Fruit fly (Drosophila melanogaster): ENCODE results near the gene P5cr.

P5cr gene

dm6 chr3R:19001701-19002100 lies 27.0 kb upstream of the P5cr start:
- TF ChIP-seq br (GFP tag; optimal IDR thresholded peaks at IDR 0.05), result no peak
- no peak for TF ChIP-seq Hr78 (GFP tag; optimal IDR thresholded peaks at IDR 0.05)
- TF ChIP-seq lola (GFP tag; optimal IDR thresholded peaks at IDR 0.05), result no peak
- no peak for TF ChIP-seq sv (GFP tag; optimal IDR thresholded peaks at IDR 0.05)
- no peak for TF ChIP-seq Dif (GFP tag; optimal IDR thresholded peaks at IDR 0.05; ENCODE audit: partially characterized antibody)
- no peak for TF ChIP-seq OdsH (GFP tag; optimal IDR thresholded peaks at IDR 0.05)
- no peak for TF ChIP-seq dmrt93B (GFP tag; optimal IDR thresholded peaks at IDR 0.05)
- TF ChIP-seq CG9705 (GFP tag; optimal IDR thresholded peaks at IDR 0.05), result no peak
- TF ChIP-seq tai (GFP tag; optimal IDR thresholded peaks at IDR 0.05), result no peak
- no peak for TF ChIP-seq Vsx2 (GFP tag; optimal IDR thresholded peaks at IDR 0.05; ENCODE audit: partially characterized antibody)
- no peak for TF ChIP-seq Hr83 (GFP tag; optimal IDR thresholded peaks at IDR 0.05; ENCODE audit: poor library complexity, severe bottlenecking)
- TF ChIP-seq psq (GFP tag; optimal IDR thresholded peaks at IDR 0.05), result no peak
- no peak for TF ChIP-seq woc (GFP tag; optimal IDR thresholded peaks at IDR 0.05)
- TF ChIP-seq HLH106 (tag; optimal IDR thresholded peaks at IDR 0.05), result no peak

- TF ChIP-seq Rel (GFP tag; optimal IDR thresholded peaks at IDR 0.05), result no peak
- no peak for TF ChIP-seq Rel (tag; optimal IDR thresholded peaks at IDR 0.05)
- no peak for TF ChIP-seq sage (GFP tag; optimal IDR thresholded peaks at IDR 0.05)
- TF ChIP-seq h (GFP tag; optimal IDR thresholded peaks at IDR 0.05), result no peak
- no peak for TF ChIP-seq HLH106 (tag; optimal IDR thresholded peaks at IDR 0.05)
- no peak for TF ChIP-seq dmrt93B (GFP tag; optimal IDR thresholded peaks at IDR 0.05)
- no peak for TF ChIP-seq tai (GFP tag; optimal IDR thresholded peaks at IDR 0.05)
- TF ChIP-seq Sp1 (GFP tag; optimal IDR thresholded peaks at IDR 0.05), result no peak
- no peak for TF ChIP-seq fru (GFP tag; optimal IDR thresholded peaks at IDR 0.05)
- TF ChIP-seq dsf (GFP tag; optimal IDR thresholded peaks at IDR 0.05; ENCODE audit: borderline replicate concordance), result no peak
- TF ChIP-seq sv (GFP tag; optimal IDR thresholded peaks at IDR 0.05), result no peak
- no peak for TF ChIP-seq Mio (GFP tag; optimal IDR thresholded peaks at IDR 0.05)
- no peak for TF ChIP-seq ey (GFP tag; optimal IDR thresholded peaks at IDR 0.05)
- no peak for TF ChIP-seq foxo (GFP tag; optimal IDR thresholded peaks at IDR 0.05)
- TF ChIP-seq pan (optimal IDR thresholded peaks at IDR 0.05), result no peak
- no peak for TF ChIP-seq Vsx2 (GFP tag; optimal IDR thresholded peaks at IDR 0.05; ENCODE audit: partially characterized antibody)
- TF ChIP-seq Jra (GFP tag; optimal IDR thresholded peaks at IDR 0.05), result no peak
Measured at dm6 chr3R:19010923-19011322, 17.8 kb upstream of the P5cr start.

- no peak for TF ChIP-seq N (GFP tag; optimal IDR thresholded peaks at IDR 0.05)
- peak; percentile 47 for TF ChIP-seq Myc (optimal IDR thresholded peaks at IDR 0.05)
Measured at dm6 chr3R:19011885-19012284, 16.8 kb upstream of the P5cr start.

dm6 chr3R:19014027-19014426 lies 14.7 kb upstream of the P5cr start:
- TF ChIP-seq Mio (GFP tag; optimal IDR thresholded peaks at IDR 0.05) (no peak), woc (GFP tag; optimal IDR thresholded peaks at IDR 0.05) (no peak), Hr83 (GFP tag; optimal IDR thresholded peaks at IDR 0.05; ENCODE audit: poor library complexity, severe bottlenecking) (no peak), br (GFP tag; optimal IDR thresholded peaks at IDR 0.05) (no peak), usp (GFP tag; optimal IDR thresholded peaks at IDR 0.05) (no peak), rgr (GFP tag; optimal IDR thresholded peaks at IDR 0.05) (no peak), Hnf4 (GFP tag; optimal IDR thresholded peaks at IDR 0.05) (no peak), ey (GFP tag; optimal IDR thresholded peaks at IDR 0.05) (no peak), Dif (GFP tag; optimal IDR thresholded peaks at IDR 0.05; ENCODE audit: partially characterized antibody) (no peak), OdsH (GFP tag; optimal IDR thresholded peaks at IDR 0.05) (no peak), Dfd (GFP tag; optimal IDR thresholded peaks at IDR 0.05) (no peak), CrebA (GFP tag; optimal IDR thresholded peaks at IDR 0.05; ENCODE audit: borderline replicate concordance) (no peak), tai (GFP tag; optimal IDR thresholded peaks at IDR 0.05) (no peak), HLH106 (tag; optimal IDR thresholded peaks at IDR 0.05) (no peak), foxo (GFP tag; optimal IDR thresholded peaks at IDR 0.05) (no peak), GATAd (GFP tag; optimal IDR thresholded peaks at IDR 0.05) (no peak), lola (GFP tag; optimal IDR thresholded peaks at IDR 0.05) (no peak), Rel (GFP tag; optimal IDR thresholded peaks at IDR 0.05) (no peak), Rel (tag; optimal IDR thresholded peaks at IDR 0.05) (no peak), dmrt93B (GFP tag; optimal IDR thresholded peaks at IDR 0.05) (no peak), sv (GFP tag; optimal IDR thresholded peaks at IDR 0.05) (no peak)

Data from whole organism, wandering third instar larva.